Worm (Caenorhabditis elegans): ENCODE data around the gene K09F6.10.

- TF ChIP-seq ztf-11 (tag; optimal IDR thresholded peaks at IDR 0.05) (no peak), ZK337.2 (GFP tag; IDR thresholded peaks at IDR 0.05) (no peak), php-3 (GFP tag; IDR thresholded peaks at IDR 0.05) (no peak), zag-1 (tag; optimal IDR thresholded peaks at IDR 0.05) (no peak), fkh-10 (GFP tag; optimal IDR thresholded peaks at IDR 0.05) (no peak), egl-43 (GFP tag; IDR thresholded peaks at IDR 0.05) (no peak)
Measured at ce11 chrII:2304575-2304974, 15.9 kb upstream of the K09F6.10 start.
